Fruit fly (Drosophila melanogaster) Kc167 (cell line): ENCODE data around the gene CG1172.

ENCODE experiments used
- Myc ChIP-seq: fragments of >200 bp; optimal IDR thresholded peaks from 2 replicates; lab custom pipeline; 2017; ENCODE audit warnings: missing external identifiers
- Sin3A ChIP-seq: fragments of >200 bp; optimal IDR thresholded peaks from 2 replicates; lab custom pipeline; 2018; ENCODE audit warnings: missing external identifiers
- h ChIP-seq: fragments of >200 bp; optimal IDR thresholded peaks from 3 replicates; lab custom pipeline; 2018; ENCODE audit warnings: missing external identifiers
- insv ChIP-seq: fragments of >200 bp; optimal IDR thresholded peaks from 3 replicates; lab custom pipeline; 2018; ENCODE audit warnings: missing external identifiers
- psq ChIP-seq: fragments of >200 bp; optimal IDR thresholded peaks from 2 replicates; lab custom pipeline; 2017; ENCODE audit warnings: missing external identifiers
- ttk ChIP-seq: sonication (Bioruptor generic); optimal IDR thresholded peaks from 2 replicates; lab custom pipeline; 2017; ENCODE audit warnings: missing external identifiers

CG1172 gene

DNA sequence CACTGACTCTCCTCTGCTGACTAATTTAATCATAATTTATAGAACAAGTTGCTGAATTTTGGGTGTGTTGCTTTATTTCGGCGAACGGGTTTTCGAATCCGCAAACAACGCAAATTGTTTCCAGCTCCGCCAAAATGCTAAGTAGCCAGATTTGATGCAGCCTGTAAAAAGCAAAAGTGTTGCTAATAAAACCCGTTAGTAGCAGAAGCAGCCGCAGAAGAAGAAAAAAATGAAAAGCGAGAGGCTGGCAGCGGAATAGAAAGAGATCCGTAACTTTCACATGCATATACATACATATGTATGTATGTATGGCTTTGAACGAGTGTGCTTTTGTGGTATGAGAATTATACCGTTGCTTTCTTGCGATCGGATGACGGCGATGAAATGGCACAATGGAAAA lies 1.7 kb upstream of the CG1172 start:
- TF ChIP-seq insv (no peak), h (lab: Kevin White, UChicago) (no peak), Sin3A (lab: Kevin White, UChicago) (no peak)

DNA sequence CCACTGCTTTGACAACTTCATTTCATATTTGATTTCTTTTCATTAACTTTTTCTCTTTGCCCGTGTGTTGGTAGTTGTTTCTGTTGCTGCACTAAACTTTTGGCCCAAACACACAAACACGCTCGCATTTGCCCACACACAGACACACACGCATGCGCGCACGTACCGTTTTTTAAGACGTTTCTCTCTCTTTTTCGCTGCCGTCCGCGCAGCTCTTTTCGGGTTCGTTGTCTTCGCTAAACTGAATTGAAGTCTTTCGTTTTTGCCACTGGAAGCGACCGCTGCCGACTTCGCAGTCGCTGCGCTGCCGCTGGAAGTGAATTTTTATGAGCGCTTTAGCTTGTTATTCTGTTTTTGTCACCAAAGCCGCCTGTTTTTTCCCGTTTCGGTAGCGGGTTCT lies 1.1 kb upstream of the CG1172 start, which contains the start of gene kkv:
TSS of gene kkv (minus strand) at position 246 of the 400 bp plus-strand sequence.
- TF ChIP-seq Myc (lab: Kevin White, UChicago) = no peak
- no peak for TF ChIP-seq psq
- TF ChIP-seq Sin3A (lab: Kevin White, UChicago) = no peak
- no peak for TF ChIP-seq ttk (lab: Kevin White, UChicago)
- TF ChIP-seq h (lab: Kevin White, UChicago) = no peak
- no peak for TF ChIP-seq insv

DNA sequence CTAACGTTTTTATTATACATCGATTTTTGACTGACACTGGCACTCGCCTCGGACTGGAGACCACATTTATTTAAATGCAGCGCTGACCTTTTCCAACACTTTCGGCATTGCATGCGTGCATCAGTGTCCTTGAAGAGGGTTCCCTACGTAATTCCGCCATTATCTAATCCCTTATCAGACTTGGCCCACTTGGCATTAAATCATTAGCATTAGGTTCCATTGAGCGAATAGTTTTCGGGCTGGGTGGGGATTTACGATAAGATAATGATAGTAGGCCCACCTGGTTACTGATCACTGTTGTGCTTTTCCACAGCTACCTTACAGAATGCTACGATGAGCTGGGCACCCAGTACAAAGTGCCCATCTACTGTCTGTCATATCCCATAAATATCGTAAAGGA lies 1.5 kb downstream of the CG1172 start:
- TF ChIP-seq Sin3A (lab: Kevin White, UChicago) = no peak
- TF ChIP-seq psq = no peak
- TF ChIP-seq insv = no peak
- no peak for TF ChIP-seq h (lab: Kevin White, UChicago)
- no peak for TF ChIP-seq Myc (lab: Kevin White, UChicago)
- TF ChIP-seq ttk (lab: Kevin White, UChicago) = no peak

DNA sequence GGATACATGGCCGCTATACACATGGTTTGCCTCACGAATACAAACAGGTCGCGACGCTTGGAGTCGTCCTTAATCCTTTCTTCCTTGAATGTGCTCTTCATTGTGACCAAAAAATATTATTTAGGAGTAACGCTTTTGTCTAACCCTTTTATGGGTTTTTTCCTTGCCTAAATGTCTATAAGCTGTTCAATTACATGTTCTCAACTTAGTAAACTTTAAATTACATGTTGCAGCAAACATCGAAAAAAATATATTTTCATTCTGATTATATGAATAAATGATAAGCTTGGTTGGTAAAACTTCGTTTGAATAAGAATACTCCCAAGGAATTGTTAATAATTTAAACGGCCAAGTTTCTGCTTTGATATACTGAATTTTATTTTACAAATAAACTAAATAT lies 5.4 kb downstream of the CG1172 start, which contains the start of gene Or83a:
TSS of gene Or83a (minus strand) at position 101 of the 400 bp plus-strand sequence.
- no peak for TF ChIP-seq Sin3A (lab: Kevin White, UChicago)
- no peak for TF ChIP-seq ttk (lab: Kevin White, UChicago)
- TF ChIP-seq psq = no peak
- no peak for TF ChIP-seq Myc (lab: Kevin White, UChicago)
- no peak for TF ChIP-seq insv
- no peak for TF ChIP-seq h (lab: Kevin White, UChicago)

DNA sequence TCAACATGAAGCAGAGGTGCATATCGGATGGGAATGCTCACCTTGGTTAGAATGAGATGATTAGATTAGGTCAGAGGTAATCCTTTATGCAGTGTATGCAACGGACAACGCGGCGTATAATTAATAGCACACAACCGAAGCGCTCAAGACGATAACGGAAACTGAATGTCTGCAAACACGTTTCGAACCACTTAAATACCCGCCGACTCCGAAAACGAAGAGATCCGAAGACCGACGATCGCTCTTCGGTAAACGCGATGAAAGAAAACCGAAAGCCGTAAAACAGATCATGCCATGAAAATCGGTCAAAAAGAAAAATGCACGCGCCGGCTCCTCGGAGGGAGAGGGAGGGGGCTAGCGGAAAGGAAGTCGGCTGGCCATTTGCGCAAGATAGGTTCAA lies 10.2 kb downstream of the CG1172 start, which contains the start of gene CG2663:
TSS of gene CG2663 (minus strand) at position 173 of the 400 bp plus-strand sequence.
- no peak for TF ChIP-seq insv
- no peak for TF ChIP-seq h (lab: Kevin White, UChicago)
- no peak for TF ChIP-seq Myc (lab: Kevin White, UChicago)

DNA sequence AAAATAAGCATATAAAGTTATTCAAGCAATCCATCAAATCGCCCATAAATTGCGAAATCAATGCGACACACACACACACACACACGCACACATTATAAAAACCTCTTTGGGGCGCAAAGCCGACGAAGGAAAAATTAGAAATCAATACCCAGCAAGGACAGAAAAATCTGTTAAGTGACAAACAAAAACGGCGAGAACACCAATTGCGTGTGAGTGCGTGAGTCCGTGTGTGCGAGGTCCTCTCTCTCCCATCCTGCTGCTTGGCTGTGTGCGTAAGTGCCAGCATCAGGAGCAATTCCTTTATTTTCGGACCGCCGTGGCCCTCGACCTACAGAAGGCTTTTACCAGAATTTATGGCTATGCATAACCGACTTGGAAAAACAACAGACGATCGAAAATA lies 18.6 kb downstream of the CG1172 start, which contains the start of gene Orco:
TSS of gene Orco (minus strand) at position 101 of the 400 bp plus-strand sequence.
- TF ChIP-seq ttk (lab: Kevin White, UChicago) (no peak), psq (no peak)

DNA sequence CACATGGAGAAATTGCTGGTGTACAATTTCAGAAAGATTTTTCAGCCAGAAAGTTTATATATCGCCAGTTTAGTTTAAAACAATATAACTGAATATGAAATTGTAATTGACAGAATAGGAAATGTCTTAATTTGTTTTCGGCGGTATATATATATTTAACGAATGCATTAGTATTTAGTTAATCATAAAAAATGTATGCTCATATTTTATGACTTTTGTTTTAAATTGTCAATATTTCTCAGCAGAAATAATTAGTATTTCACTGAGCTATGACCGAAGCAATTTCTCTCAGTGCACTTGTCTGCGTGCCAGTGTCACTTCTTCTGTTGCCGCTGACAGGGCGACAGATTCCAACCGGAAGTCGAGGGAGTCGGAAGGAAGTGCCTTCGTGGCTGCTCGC lies 19.3 kb downstream of the CG1172 start:
- TF ChIP-seq ttk (lab: Kevin White, UChicago) (no peak), Myc (lab: Kevin White, UChicago) (no peak), Sin3A (lab: Kevin White, UChicago) (no peak), psq (no peak), h (lab: Kevin White, UChicago) (no peak), insv (no peak)

DNA sequence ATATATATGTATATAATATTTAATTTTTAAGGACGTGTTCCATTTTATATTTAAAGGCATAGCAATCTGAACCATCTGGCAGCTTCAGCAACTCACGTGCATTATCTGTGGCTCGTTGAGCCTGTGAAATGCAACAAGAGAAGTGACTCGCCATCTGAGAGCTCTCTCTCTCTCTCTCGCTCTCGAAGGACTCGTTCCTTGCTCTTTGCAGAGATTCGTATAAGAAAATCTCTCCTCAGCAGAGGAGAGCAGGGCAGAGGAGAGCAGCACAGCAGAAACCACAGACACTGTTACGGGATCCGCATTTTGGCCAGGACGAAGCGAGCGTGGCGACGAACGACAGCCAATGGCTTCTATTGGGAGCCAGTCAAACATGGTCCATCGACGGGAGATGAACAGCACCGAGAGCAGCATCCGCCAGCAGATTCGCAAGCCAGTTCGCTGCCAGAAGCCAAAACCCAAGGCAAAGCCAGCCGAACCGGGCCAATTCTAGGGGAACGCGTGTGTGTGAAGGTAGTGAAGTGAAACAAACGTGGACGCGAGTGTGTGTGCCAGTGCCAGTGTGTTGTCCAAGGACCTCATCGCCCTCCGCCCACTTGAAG lies 20.5 kb downstream of the CG1172 start, which contains the start of gene CG14669:
TSS of gene CG14669 (plus strand) at position 381 of the 602 bp plus-strand sequence.
- TF ChIP-seq insv (no peak), psq (no peak), Sin3A (lab: Kevin White, UChicago) (no peak), ttk (lab: Kevin White, UChicago) (no peak), Myc (lab: Kevin White, UChicago) (no peak), h (lab: Kevin White, UChicago) (no peak)

DNA sequence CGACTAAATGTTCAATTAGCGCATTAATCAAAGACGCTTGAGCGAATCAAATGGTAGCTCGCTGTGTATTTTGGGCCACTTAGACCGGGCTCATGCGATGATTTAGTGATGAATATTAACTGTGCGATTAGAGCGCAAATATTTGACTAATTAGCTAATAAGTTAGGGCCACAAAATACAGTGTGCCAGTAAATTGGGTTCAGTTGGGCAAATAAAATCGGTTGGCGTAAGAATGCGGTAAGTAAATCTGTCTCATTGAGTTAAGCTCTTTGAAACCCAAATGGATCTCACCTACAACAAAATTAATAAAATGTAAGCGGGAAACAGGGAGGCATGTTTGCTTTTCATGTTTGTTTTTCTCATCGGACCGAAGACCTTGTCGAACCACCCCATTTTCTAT lies 26.7 kb downstream of the CG1172 start:
- TF ChIP-seq insv (no peak), Sin3A (lab: Kevin White, UChicago) (no peak)

DNA sequence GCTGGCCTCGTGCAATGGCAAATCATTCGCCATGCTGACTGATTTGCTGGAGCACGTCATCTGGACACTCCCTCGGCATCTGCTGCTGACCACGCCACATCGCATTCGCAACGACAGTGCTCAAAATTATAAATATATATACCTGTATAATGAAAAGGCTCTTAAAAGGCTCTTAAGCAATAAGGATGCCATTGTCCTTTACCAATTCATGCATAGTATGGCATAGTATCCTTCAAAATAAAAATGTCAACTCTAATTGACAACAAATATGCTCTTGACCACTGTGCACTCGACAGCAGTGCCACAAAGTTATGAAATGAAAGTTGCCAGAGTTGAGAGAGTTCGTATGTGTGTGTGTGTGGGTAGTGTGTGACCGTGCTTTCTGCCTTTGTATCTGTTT lies 28.4 kb downstream of the CG1172 start:
- no peak for TF ChIP-seq insv
- TF ChIP-seq Myc (lab: Kevin White, UChicago) = no peak
- no peak for TF ChIP-seq h (lab: Kevin White, UChicago)
- TF ChIP-seq ttk (lab: Kevin White, UChicago) = no peak
- no peak for TF ChIP-seq psq
- no peak for TF ChIP-seq Sin3A (lab: Kevin White, UChicago)

DNA sequence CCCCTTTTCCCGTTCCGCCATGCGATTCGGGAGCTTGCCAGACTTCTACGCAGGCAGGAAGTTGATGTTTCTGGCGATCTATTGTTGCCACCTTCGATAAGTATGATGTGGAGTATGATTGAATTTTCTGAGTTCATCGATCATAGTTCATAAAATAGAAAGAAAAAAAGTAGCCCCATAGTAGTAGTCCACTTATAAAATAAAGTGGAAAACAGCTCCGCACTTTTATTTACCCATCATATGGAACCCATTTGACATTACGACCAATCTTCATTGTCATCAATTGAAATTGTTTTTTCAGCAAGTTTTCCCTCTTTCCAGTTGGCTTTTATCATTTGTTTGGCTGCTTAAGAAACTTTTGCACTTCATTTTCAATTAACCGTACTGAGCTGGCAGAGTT lies 33.4 kb downstream of the CG1172 start, which contains the start of gene CG12147:
TSS of gene CG12147 (minus strand) at position 101 of the 400 bp plus-strand sequence.
- TF ChIP-seq Myc (lab: Kevin White, UChicago) (no peak), ttk (lab: Kevin White, UChicago) (no peak), h (lab: Kevin White, UChicago) (no peak), insv (no peak), Sin3A (lab: Kevin White, UChicago) (no peak), psq (no peak)

DNA sequence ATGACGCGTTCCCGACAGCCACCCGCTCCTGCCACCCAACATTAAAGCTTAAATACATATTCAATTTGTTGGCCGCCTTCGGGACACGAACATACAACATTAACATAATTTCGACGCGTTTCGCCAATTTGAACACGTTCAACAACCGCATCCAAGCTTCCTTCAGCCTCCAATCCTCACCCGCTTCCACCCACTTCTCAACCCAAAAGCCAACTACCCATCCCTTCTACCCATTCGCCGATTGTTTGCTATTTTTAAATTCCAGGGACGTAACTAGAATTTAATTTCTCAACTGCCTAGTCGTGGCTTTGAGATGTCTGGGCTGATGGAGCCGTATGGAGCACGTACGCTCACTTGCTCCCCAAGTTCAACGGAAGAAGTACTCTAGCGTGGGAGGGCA lies 36.1 kb downstream of the CG1172 start:
- no peak for TF ChIP-seq Myc (lab: Kevin White, UChicago)
- TF ChIP-seq h (lab: Kevin White, UChicago) = no peak
- no peak for TF ChIP-seq Sin3A (lab: Kevin White, UChicago)
- TF ChIP-seq ttk (lab: Kevin White, UChicago) = no peak
- no peak for TF ChIP-seq psq
- no peak for TF ChIP-seq insv

DNA sequence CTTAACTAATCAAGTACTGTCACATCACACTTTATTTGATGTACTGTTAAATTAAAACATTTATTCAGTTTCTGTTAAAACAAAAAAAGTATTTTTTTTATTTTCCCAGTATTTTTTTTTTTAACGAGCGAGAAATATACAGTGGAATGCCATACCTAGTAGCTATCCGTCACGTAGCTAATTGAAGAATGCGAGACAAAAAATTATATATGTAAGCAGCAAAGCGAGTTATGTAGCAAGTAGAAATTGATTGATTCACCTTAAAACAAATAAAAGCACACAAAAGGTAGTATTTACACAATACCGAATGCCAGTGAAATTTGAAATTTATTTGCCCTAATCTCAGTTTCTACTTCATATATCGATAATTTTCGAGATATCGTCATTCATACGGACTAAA lies 45.0 kb downstream of the CG1172 start:
- TF ChIP-seq psq (no peak), insv (no peak), ttk (lab: Kevin White, UChicago) (no peak), Myc (lab: Kevin White, UChicago) (no peak), Sin3A (lab: Kevin White, UChicago) (no peak), h (lab: Kevin White, UChicago) (no peak)
